Fruit fly (Drosophila melanogaster): ENCODE measurements around the gene Gpdh1.

dm6 chr2L:5906893-5907850 is 36.3 kb upstream of the Gpdh1 start, which contains the start of gene bchs:
- TF ChIP-seq usp (GFP tag; optimal IDR thresholded peaks at IDR 0.05) (no peak), CG8478 (optimal IDR thresholded peaks at IDR 0.05) (no peak), Dll (optimal IDR thresholded peaks at IDR 0.05) (peak; percentile 76)
